Fruit fly (Drosophila melanogaster): ENCODE measurements around the gene fh.
A peak's percentile ranks its signal among the peaks of the same experiment; 100 is the strongest.

Gene fh

DNA sequence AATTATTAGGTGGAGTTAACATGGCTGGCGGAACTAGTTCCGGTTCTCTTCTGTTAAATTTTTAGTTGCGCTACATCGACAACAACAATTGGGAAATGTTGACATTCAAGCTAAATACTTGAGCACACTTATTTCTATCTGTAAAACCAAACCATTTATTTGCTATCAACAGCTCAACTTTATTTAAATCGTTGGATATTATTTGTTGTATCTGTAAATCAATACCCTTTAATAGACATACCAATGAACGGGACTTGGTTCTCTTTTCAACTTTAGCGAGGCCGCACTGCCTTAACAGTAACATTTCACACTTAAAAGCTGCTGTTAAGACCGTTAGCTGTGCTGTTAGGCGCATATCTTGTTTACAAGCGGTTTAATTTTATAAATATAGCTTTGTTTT, 44.7 kb upstream of the fh start, which contains the start of gene CG12106 (continued):
- TF ChIP-seq Fer1 (GFP tag; optimal IDR thresholded peaks at IDR 0.05) (peak; percentile 55), hth (optimal IDR thresholded peaks at IDR 0.05) (no peak), psq (GFP tag; optimal IDR thresholded peaks at IDR 0.05) (no peak), CG5953 (GFP tag; IDR thresholded peaks at IDR 0.05) (no peak), CG10543 (GFP tag; optimal IDR thresholded peaks at IDR 0.05) (peak; percentile 32), CG6791 (GFP tag; IDR thresholded peaks at IDR 0.05; ENCODE audit: partially characterized antibody) (no peak), Doc2 (GFP tag; IDR thresholded peaks at IDR 0.05) (no peak), sug (tag; optimal IDR thresholded peaks at IDR 0.05) (peak; percentile 56), fd96Cb (tag; optimal IDR thresholded peaks at IDR 0.05) (peak; percentile 37), CG9817 (tag; optimal IDR thresholded peaks at IDR 0.05) (peak; percentile 40), tup (GFP tag; optimal IDR thresholded peaks at IDR 0.05) (no peak), CG14050 (GFP tag; IDR thresholded peaks at IDR 0.05) (peak; percentile 32; the same call in 1 of the 3 replicates), seq (GFP tag; IDR thresholded peaks at IDR 0.05) (0 out of 2 replicates have a peak, but pooled peaks have one; percentile 31), CG31388 (GFP tag; optimal IDR thresholded peaks at IDR 0.05) (no peak), YL-1 (GFP tag; optimal IDR thresholded peaks at IDR 0.05) (no peak), Dfd (GFP tag; optimal IDR thresholded peaks at IDR 0.05) (no peak), pnt (GFP tag; optimal IDR thresholded peaks at IDR 0.05) (no peak), odd (GFP tag; optimal IDR thresholded peaks at IDR 0.05) (no peak), dan (GFP tag; IDR thresholded peaks at IDR 0.05) (no peak), wor (GFP tag; IDR thresholded peaks at IDR 0.05) (no peak), Mrtf (GFP tag; IDR thresholded peaks at IDR 0.05) (peak; percentile 24; the same call in 1 of the 3 replicates), CG1024 (GFP tag; IDR thresholded peaks at IDR 0.05) (no peak), MTF-1 (GFP tag; optimal IDR thresholded peaks at IDR 0.05; ENCODE audit: borderline replicate concordance) (no peak), nom (GFP tag; optimal IDR thresholded peaks at IDR 0.05) (peak; percentile 13), Dll (GFP tag; IDR thresholded peaks at IDR 0.05; ENCODE audit: partially characterized antibody) (no peak), D (optimal IDR thresholded peaks at IDR 0.05) (no peak), D (GFP tag; optimal IDR thresholded peaks at IDR 0.05) (no peak), Meics (GFP tag; optimal IDR thresholded peaks at IDR 0.05) (peak; percentile 46), CG7357 (GFP tag; IDR thresholded peaks at IDR 0.05) (peak; percentile 32; the same call in 1 of the 3 replicates), inv (GFP tag; IDR thresholded peaks at IDR 0.05; ENCODE audit: partially characterized antibody) (no peak), CG13123 (GFP tag; optimal IDR thresholded peaks at IDR 0.05) (peak; percentile 20), scrt (GFP tag; optimal IDR thresholded peaks at IDR 0.05) (no peak), bab2 (GFP tag; optimal IDR thresholded peaks at IDR 0.05) (peak; percentile 25), Ptx1 (GFP tag; IDR thresholded peaks at IDR 0.05) (no peak; the same call in none of the 2 replicates), ranshi (GFP tag; IDR thresholded peaks at IDR 0.05) (no peak; the same call in 1 of the 2 replicates), CG32767 (GFP tag; IDR thresholded peaks at IDR 0.05) (no peak), ind (GFP tag; optimal IDR thresholded peaks at IDR 0.05) (peak; percentile 51), CG13296 (GFP tag; optimal IDR thresholded peaks at IDR 0.05) (peak; percentile 50), br (optimal IDR thresholded peaks at IDR 0.05) (no peak), cwo (GFP tag; optimal IDR thresholded peaks at IDR 0.05) (peak; percentile 8), CG34422 (GFP tag; IDR thresholded peaks at IDR 0.05) (no peak), usp (GFP tag; optimal IDR thresholded peaks at IDR 0.05) (no peak), wek (GFP tag; optimal IDR thresholded peaks at IDR 0.05) (no peak), sr (GFP tag; IDR thresholded peaks at IDR 0.05) (no peak), CG3065 (GFP tag; optimal IDR thresholded peaks at IDR 0.05) (no peak), Dp (GFP tag; optimal IDR thresholded peaks at IDR 0.05) (peak; percentile 24), CG3847 (GFP tag; IDR thresholded peaks at IDR 0.05) (no peak), CkIIα-i1 (GFP tag; IDR thresholded peaks at IDR 0.05) (no peak), CG9797 (GFP tag; optimal IDR thresholded peaks at IDR 0.05) (no peak), CG17612 (GFP tag; IDR thresholded peaks at IDR 0.05) (no peak), CG4707 (GFP tag; optimal IDR thresholded peaks at IDR 0.05) (no peak), CG13424 (tag; optimal IDR thresholded peaks at IDR 0.05) (peak; percentile 67), Dref (GFP tag; IDR thresholded peaks at IDR 0.05) (no peak)
